Worm (Caenorhabditis elegans) whole organism, L2 larva: ENCODE measurements around the gene taap-1.

ENCODE experiments used
- R02D3.7 ChIP-seq: fragments of 150-350 bp; optimal IDR thresholded peaks from 2 replicates; lab custom pipeline; 2014; ENCODE audit warnings: missing biosample characterization, missing genetic modification characterization
- aly-2 ChIP-seq: fragments of 150-350 bp; optimal IDR thresholded peaks from 2 replicates; lab custom pipeline; 2014; ENCODE audit warnings: missing biosample characterization, missing genetic modification characterization
- egl-27 ChIP-seq: sonication (generic microtip); optimal IDR thresholded peaks from 3 replicates; lab custom pipeline; 2017; ENCODE audit warnings: missing biosample characterization, missing genetic modification reagents, missing genetic modification characterization
- elt-3 ChIP-seq: sonication (generic microtip); optimal IDR thresholded peaks from 2 replicates; lab custom pipeline; 2017; ENCODE audit warnings: missing biosample characterization, missing genetic modification characterization
- mdl-1 ChIP-seq, 2 experiments: fragments of 150-350 bp in 1 of 2; sonication (generic microtip) in 1 of 2; optimal IDR thresholded peaks; 2 replicates each; lab custom pipeline; 2017; ENCODE audit warnings: missing biosample characterization in 2 of 2, missing genetic modification characterization in 2 of 2
- nhr-237 ChIP-seq: fragments of 150-350 bp; optimal IDR thresholded peaks from 2 replicates; lab custom pipeline; 2014; ENCODE audit warnings: missing biosample characterization, missing genetic modification characterization
- nhr-77 ChIP-seq: fragments of 150-350 bp; optimal IDR thresholded peaks from 2 replicates; lab custom pipeline; 2014; ENCODE audit warnings: missing biosample characterization, missing genetic modification characterization
- skn-1 ChIP-seq: sonication (generic microtip); optimal IDR thresholded peaks from 2 replicates; lab custom pipeline; 2017; ENCODE audit warnings: missing biosample characterization, missing genetic modification characterization
- sma-9 ChIP-seq, 2 experiments: fragments of 150-350 bp in 1 of 2; sonication (generic microtip) in 1 of 2; optimal IDR thresholded peaks; 2 replicates each; lab custom pipeline; 2014 to 2016; ENCODE audit warnings: missing genetic modification characterization in 2 of 2, mild to moderate bottlenecking in 1 of 2, missing biosample characterization in 1 of 2, missing compliant biosample characterization in 1 of 2, missing genetic modification reagents in 1 of 2, moderate library complexity in 1 of 2
- snpc-4 ChIP-seq: fragments of 150-350 bp; optimal IDR thresholded peaks from 2 replicates; lab custom pipeline; 2014; ENCODE audit warnings: missing biosample characterization, missing genetic modification characterization
- unc-62 ChIP-seq: fragments of 150-350 bp; optimal IDR thresholded peaks from 2 replicates; lab custom pipeline; 2014; ENCODE audit warnings: missing biosample characterization, missing genetic modification reagents, missing genetic modification characterization

DNA sequence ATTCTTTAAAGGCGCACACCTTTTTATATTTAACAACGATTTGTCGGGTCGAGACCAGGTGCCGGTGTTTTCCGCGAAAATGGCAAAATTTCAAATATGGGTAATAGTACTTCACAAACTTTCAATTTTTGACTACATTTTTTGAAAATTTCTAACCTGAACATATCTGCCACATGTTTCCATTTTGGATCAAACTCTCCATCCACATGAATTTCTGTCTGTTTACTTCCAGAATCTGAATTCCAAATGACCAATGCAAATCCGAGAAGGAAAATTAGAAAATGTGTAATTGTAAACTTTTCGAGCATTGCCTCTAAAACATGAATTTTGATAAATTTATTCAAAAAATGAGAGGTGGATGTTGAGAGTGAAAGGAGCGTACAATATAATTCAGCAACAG, 3.5 kb downstream of the taap-1 start, which contains the start of gene lact-4:
- TF ChIP-seq elt-3 (tag; lab: Kevin White, UChicago) (no peak), mdl-1 (tag; optimal IDR thresholded peaks at IDR 0.05; lab: Kevin White, UChicago) (no peak), R02D3.7 (no peak), unc-62 (GFP tag; lab: Kevin White, UChicago) (no peak), snpc-4 (tag; lab: Kevin White, UChicago) (no peak), sma-9 (GFP tag; optimal IDR thresholded peaks at IDR 0.05; lab: Kevin White, UChicago) (no peak), sma-9 (tag; optimal IDR thresholded peaks at IDR 0.05; lab: Kevin White, UChicago) (no peak), nhr-77 (tag; lab: Kevin White, UChicago) (no peak), egl-27 (tag; lab: Kevin White, UChicago) (no peak), aly-2 (tag; lab: Kevin White, UChicago) (no peak), nhr-237 (no peak), skn-1 (tag; lab: Kevin White, UChicago) (no peak)
